Fruit fly (Drosophila melanogaster) whole organism, embryonic: ENCODE measurements around the gene CG3078.

ENCODE experiments used
- Awh ChIP-seq: fragments of 200-800 bp; sonication (Bioruptor generic); IDR thresholded peaks from 2 replicates; pipeline ENCODE4, ENCODE4 v1.3.6; 2022; ENCODE audit warnings: missing biosample characterization, missing genetic modification characterization
- B-H1 ChIP-seq: fragments of 200-800 bp; sonication (Bioruptor generic); IDR thresholded peaks from 3 replicates; pipeline ENCODE4 v1.3.6; 2022; ENCODE audit warnings: missing biosample characterization, missing genetic modification characterization
- CG13296 ChIP-seq: fragments of 200-800 bp; sonication (Bioruptor generic); optimal IDR thresholded peaks from 3 replicates; lab custom pipeline; 2018; ENCODE audit warnings: missing biosample characterization, mild to moderate bottlenecking, missing genetic modification characterization
- CG14965 ChIP-seq: fragments of 200-800 bp; sonication (Bioruptor generic); optimal IDR thresholded peaks from 2 replicates; lab custom pipeline; 2016; ENCODE audit warnings: missing biosample characterization, missing genetic modification characterization, borderline replicate concordance
- CG2678 ChIP-seq: fragments of 200-800 bp; sonication (Bioruptor generic); optimal IDR thresholded peaks from 3 replicates; lab custom pipeline; 2019; ENCODE audit warnings: missing biosample characterization, mild to moderate bottlenecking, missing genetic modification characterization, moderate library complexity
- CG4404 ChIP-seq: fragments of 200-800 bp; sonication (Bioruptor generic); IDR thresholded peaks from 2 replicates; pipeline ENCODE4 v1.3.6; 2022; ENCODE audit warnings: missing biosample characterization, missing genetic modification characterization
- CG4730 ChIP-seq: fragments of 200-800 bp; sonication (Bioruptor generic); IDR thresholded peaks from 2 replicates; pipeline ENCODE4 v1.3.6; 2022; ENCODE audit warnings: missing biosample characterization, missing genetic modification characterization
- CG7786 ChIP-seq: fragments of 200-800 bp; sonication (Bioruptor generic); optimal IDR thresholded peaks from 2 replicates; lab custom pipeline; 2016; ENCODE audit warnings: missing biosample characterization, missing genetic modification characterization
- CG7987 ChIP-seq: fragments of 200-800 bp; sonication (Bioruptor generic); optimal IDR thresholded peaks from 2 replicates; lab custom pipeline; 2018; ENCODE audit warnings: missing biosample characterization, mild to moderate bottlenecking, missing genetic modification characterization, moderate library complexity
- CG8478 ChIP-seq: fragments of >200 bp; optimal IDR thresholded peaks from 2 replicates; lab custom pipeline; 2018
- CG8944 ChIP-seq: fragments of 200-800 bp; sonication (Bioruptor generic); optimal IDR thresholded peaks from 3 replicates; lab custom pipeline; 2016; ENCODE audit warnings: missing biosample characterization, missing genetic modification characterization
- CG9437 ChIP-seq: fragments of 200-800 bp; sonication (Bioruptor generic); optimal IDR thresholded peaks from 2 replicates; lab custom pipeline; 2018; ENCODE audit warnings: missing biosample characterization, mild to moderate bottlenecking, missing genetic modification characterization
- CrebB ChIP-seq: fragments of 200-800 bp; sonication (Bioruptor generic); optimal IDR thresholded peaks from 3 replicates; lab custom pipeline; 2018; ENCODE audit warnings: missing biosample characterization, mild to moderate bottlenecking, missing genetic modification characterization
- Deaf1 ChIP-seq: fragments of 200-800 bp; optimal IDR thresholded peaks from 3 replicates; lab custom pipeline; 2019; ENCODE audit warnings: missing biosample characterization, mild to moderate bottlenecking, missing genetic modification characterization, moderate library complexity
- Dip3 ChIP-seq: fragments of 200-800 bp; sonication (Bioruptor generic); optimal IDR thresholded peaks from 3 replicates; lab custom pipeline; 2016; ENCODE audit warnings: missing biosample characterization, missing genetic modification characterization
- E2f2 ChIP-seq: fragments of 200-800 bp; sonication (Bioruptor generic); IDR thresholded peaks from 2 replicates; pipeline ENCODE4 v1.3.6; 2022; ENCODE audit warnings: missing biosample characterization, missing genetic modification characterization
- Elba2 ChIP-seq: fragments of 200-800 bp; sonication (Bioruptor generic); optimal IDR thresholded peaks from 3 replicates; lab custom pipeline; 2016; ENCODE audit warnings: missing biosample characterization, missing genetic modification characterization
- Gug ChIP-seq: fragments of 200-800 bp; sonication (Bioruptor generic); IDR thresholded peaks from 4 replicates; pipeline ENCODE4 v1.3.6; 2022; ENCODE audit warnings: missing biosample characterization, missing genetic modification characterization
- Hey ChIP-seq: fragments of 200-800 bp; sonication (Bioruptor generic); optimal IDR thresholded peaks from 3 replicates; lab custom pipeline; 2018; ENCODE audit warnings: missing biosample characterization, mild to moderate bottlenecking, missing genetic modification characterization
- Hmx ChIP-seq: fragments of 200-800 bp; sonication (Bioruptor generic); optimal IDR thresholded peaks from 2 replicates; lab custom pipeline; 2016; ENCODE audit warnings: missing biosample characterization, missing genetic modification characterization
- Max ChIP-seq: fragments of 200-800 bp; sonication (Bioruptor generic); optimal IDR thresholded peaks from 2 replicates; lab custom pipeline; 2016; ENCODE audit warnings: missing biosample characterization, mild to moderate bottlenecking, missing genetic modification characterization
- Mes4 ChIP-seq: fragments of 200-800 bp; sonication (Bioruptor generic); optimal IDR thresholded peaks from 2 replicates; lab custom pipeline; 2016; ENCODE audit warnings: missing biosample characterization, missing genetic modification characterization
- Ptx1 ChIP-seq: fragments of 200-800 bp; sonication (Bioruptor generic); IDR thresholded peaks from 2 replicates; pipeline ENCODE4 v1.3.6; 2022; ENCODE audit warnings: missing biosample characterization, missing genetic modification characterization
- Rx ChIP-seq: fragments of 200-800 bp; sonication (Bioruptor generic); IDR thresholded peaks from 2 replicates; pipeline ENCODE4 v1.3.6; 2022; ENCODE audit warnings: missing biosample characterization, missing genetic modification characterization
- Side ChIP-seq: fragments of 200-800 bp; sonication (Bioruptor generic); optimal IDR thresholded peaks from 2 replicates; lab custom pipeline; 2016; ENCODE audit warnings: missing biosample characterization, missing genetic modification characterization
- ase ChIP-seq: fragments of 200-800 bp; sonication (Bioruptor generic); IDR thresholded peaks from 3 replicates; pipeline ENCODE4 v1.3.6; 2022; ENCODE audit warnings: missing biosample characterization, missing genetic modification characterization
- az2 ChIP-seq: fragments of 200-800 bp; sonication (Bioruptor generic); optimal IDR thresholded peaks from 3 replicates; lab custom pipeline; 2016; ENCODE audit warnings: missing biosample characterization, missing genetic modification characterization
- br ChIP-seq: fragments of >200 bp; optimal IDR thresholded peaks from 2 replicates; lab custom pipeline; 2017
- cad ChIP-seq: fragments of >200 bp; optimal IDR thresholded peaks from 2 replicates; lab custom pipeline; 2017; ENCODE audit warnings: missing biosample characterization, missing genetic modification characterization
- cato ChIP-seq: fragments of 200-800 bp; sonication (Bioruptor generic); optimal IDR thresholded peaks from 2 replicates; lab custom pipeline; 2016; ENCODE audit warnings: missing biosample characterization, missing genetic modification characterization, borderline replicate concordance
- chif ChIP-seq, 2 experiments: fragments of 200-800 bp; sonication (Bioruptor generic); optimal IDR thresholded peaks; 3 replicates each; lab custom pipeline; 2016; ENCODE audit warnings: missing biosample characterization in 2 of 2, missing genetic modification characterization in 2 of 2
- crc ChIP-seq: fragments of 200-800 bp; sonication (Bioruptor generic); optimal IDR thresholded peaks from 2 replicates; lab custom pipeline; 2016; ENCODE audit warnings: missing biosample characterization, missing genetic modification characterization
- da ChIP-seq: fragments of 200-800 bp; sonication (Bioruptor generic); optimal IDR thresholded peaks from 2 replicates; lab custom pipeline; 2016; ENCODE audit warnings: missing biosample characterization, missing genetic modification characterization
- disco-r ChIP-seq: fragments of 200-800 bp; sonication (Bioruptor generic); optimal IDR thresholded peaks from 2 replicates; lab custom pipeline; 2016; ENCODE audit warnings: missing biosample characterization, missing genetic modification characterization
- dmrt99B ChIP-seq: fragments of 200-800 bp; sonication (Bioruptor generic); optimal IDR thresholded peaks from 2 replicates; lab custom pipeline; 2018; ENCODE audit warnings: missing biosample characterization, mild to moderate bottlenecking, missing genetic modification characterization, moderate library complexity
- esg ChIP-seq: fragments of 200-800 bp; sonication (Bioruptor generic); conservative IDR thresholded peaks from 2 replicates; pipeline ENCODE4 v1.3.6; 2022; ENCODE audit warnings: missing biosample characterization, missing genetic modification characterization
- gem ChIP-seq: fragments of 200-800 bp; sonication (Bioruptor generic); optimal IDR thresholded peaks from 2 replicates; lab custom pipeline; 2019; ENCODE audit warnings: missing biosample characterization, mild to moderate bottlenecking, missing genetic modification characterization, moderate library complexity
- gfzf ChIP-seq: fragments of 200-800 bp; sonication (Bioruptor generic); optimal IDR thresholded peaks from 2 replicates; lab custom pipeline; 2016; ENCODE audit warnings: missing biosample characterization, mild to moderate bottlenecking, missing genetic modification characterization, moderate library complexity
- hb ChIP-seq: fragments of 200-800 bp; sonication (Bioruptor generic); IDR thresholded peaks from 3 replicates; pipeline ENCODE4 v1.3.6; 2022; ENCODE audit warnings: missing biosample characterization, missing genetic modification characterization; ENCODE audit not compliant: partially characterized antibody
- hkb ChIP-seq, 2 experiments: fragments of 200-800 bp in 1 of 2; fragments of >200 bp in 1 of 2; sonication (Bioruptor generic) in 1 of 2; IDR thresholded peaks in 1 of 2; optimal IDR thresholded peaks in 1 of 2; 2 replicates each; pipeline versions ENCODE4 v1.3.6 to Lab custom; 2017 to 2022; ENCODE audit warnings: missing biosample characterization in 1 of 2, missing genetic modification characterization in 1 of 2
- knrl ChIP-seq: fragments of 200-800 bp; sonication (Bioruptor generic); IDR thresholded peaks from 3 replicates; pipeline ENCODE4 v1.3.6; 2022; ENCODE audit warnings: missing biosample characterization, missing genetic modification characterization; ENCODE audit not compliant: partially characterized antibody
- lmd ChIP-seq: fragments of 200-800 bp; sonication (Bioruptor generic); IDR thresholded peaks from 2 replicates; pipeline ENCODE4 v1.3.6; 2022; ENCODE audit warnings: missing biosample characterization, missing genetic modification characterization
- lola ChIP-seq, 3 experiments: fragments of >200 bp in 2 of 3; fragments of 200-800 bp in 1 of 3; sonication (Bioruptor generic) in 1 of 3; optimal IDR thresholded peaks; 2 replicates each; lab custom pipeline; 2017 to 2019; ENCODE audit warnings: missing biosample characterization in 3 of 3, missing genetic modification characterization in 3 of 3, mild to moderate bottlenecking in 1 of 3, moderate library complexity in 1 of 3
- nau ChIP-seq: fragments of 200-800 bp; sonication (Bioruptor generic); optimal IDR thresholded peaks from 3 replicates; lab custom pipeline; 2017; ENCODE audit warnings: missing biosample characterization, mild to moderate bottlenecking, missing genetic modification characterization, missing genetic modification reagents
- prd ChIP-seq, 3 experiments: fragments of >200 bp in 2 of 3; fragments of 200-800 bp in 1 of 3; sonication (Bioruptor generic) in 1 of 3; optimal IDR thresholded peaks in 2 of 3; IDR thresholded peaks in 1 of 3; 2 replicates in 2 of 3; 3 replicates in 1 of 3; pipeline versions ENCODE4 v1.3.6 to Lab custom; 2017 to 2022; ENCODE audit warnings: missing biosample characterization in 1 of 3, missing genetic modification characterization in 1 of 3
- ranshi ChIP-seq: fragments of 200-800 bp; sonication (Bioruptor generic); IDR thresholded peaks from 2 replicates; pipeline ENCODE4 v1.3.6; 2022; ENCODE audit warnings: missing biosample characterization, missing genetic modification characterization
- rib ChIP-seq: fragments of 200-800 bp; sonication (Bioruptor generic); IDR thresholded peaks from 2 replicates; pipeline ENCODE4 v1.3.6; 2022; ENCODE audit warnings: missing biosample characterization, missing genetic modification characterization
- sens-2 ChIP-seq: fragments of 200-800 bp; sonication (Bioruptor generic); IDR thresholded peaks from 2 replicates; pipeline ENCODE4 v1.3.6; 2022; ENCODE audit warnings: missing biosample characterization, missing genetic modification characterization
- seq ChIP-seq: fragments of 200-800 bp; sonication (Bioruptor generic); IDR thresholded peaks from 2 replicates; pipeline ENCODE4 v1.3.6; 2022; ENCODE audit warnings: missing biosample characterization, missing genetic modification characterization

Gene CG3078

DNA sequence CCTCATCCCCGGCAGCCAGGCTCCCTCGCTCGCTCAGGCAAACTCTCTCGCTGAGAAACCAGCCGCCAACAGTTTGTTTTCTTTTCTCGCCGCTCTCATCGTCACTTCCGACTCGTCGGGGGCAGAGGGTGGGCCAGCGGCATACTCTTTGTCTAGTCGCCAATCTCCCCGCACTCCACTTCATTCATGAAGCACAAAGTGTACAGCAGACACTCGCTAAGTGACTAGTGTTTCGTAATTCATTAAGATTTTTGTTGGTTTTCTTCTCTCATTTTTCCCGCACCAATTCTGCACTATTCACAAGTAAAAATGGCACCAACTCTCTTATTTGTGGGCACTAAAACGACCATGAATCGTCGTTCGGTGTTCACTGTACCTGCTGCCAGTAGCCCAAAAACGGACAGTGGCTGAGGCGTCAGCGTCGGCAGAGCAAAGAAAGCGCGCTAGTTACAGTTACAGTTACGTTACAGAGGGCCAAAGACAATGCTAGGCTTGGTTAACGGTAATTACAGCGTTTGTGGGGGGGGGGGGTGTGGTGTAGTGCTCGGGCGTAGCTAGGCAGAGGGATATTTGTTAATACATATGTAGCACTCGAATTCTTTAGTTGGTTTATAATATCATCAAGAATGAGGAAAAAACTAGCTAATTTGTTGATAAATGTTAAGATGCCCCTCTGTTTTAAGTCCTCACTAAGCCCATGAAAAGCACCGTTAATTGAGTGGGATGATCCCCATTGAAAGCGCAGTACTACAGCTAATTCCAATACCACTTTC, 38.0 kb upstream of the CG3078 start (continued):
- TF ChIP-seq Max (GFP tag; lab: Kevin White, UChicago) (peak; percentile 98), disco-r (GFP tag; lab: Kevin White, UChicago) (peak; percentile 98), B-H1 (peak; percentile 97), seq (GFP tag; lab: Robert Waterston, UW) (peak; percentile 99), CG4730 (GFP tag; lab: Robert Waterston, UW) (peak; percentile 98), CG9437 (GFP tag; lab: Kevin White, UChicago) (peak; percentile 91), prd (optimal IDR thresholded peaks at IDR 0.05; lab: Kevin White, UChicago) (no peak), prd (GFP tag; IDR thresholded peaks at IDR 0.05; lab: Robert Waterston, UW) (peak; percentile 99), sens-2 (GFP tag; lab: Robert Waterston, UW) (peak; percentile 98), cato (GFP tag; lab: Kevin White, UChicago) (peak; percentile 98), cad (GFP tag; lab: Kevin White, UChicago) (no peak), Side (peak; percentile 99), Deaf1 (tag; lab: Kevin White, UChicago) (peak; percentile 84), az2 (GFP tag; lab: Kevin White, UChicago) (peak; percentile 99), CG7786 (GFP tag; lab: Kevin White, UChicago) (peak; percentile 99), Hmx (GFP tag; lab: Kevin White, UChicago) (peak; percentile 91), ase (peak; percentile 98), gfzf (GFP tag; lab: Kevin White, UChicago) (peak; percentile 41), hkb (optimal IDR thresholded peaks at IDR 0.05; lab: Kevin White, UChicago) (no peak), hkb (GFP tag; IDR thresholded peaks at IDR 0.05; lab: Robert Waterston, UW) (peak; percentile 99), dmrt99B (tag; lab: Kevin White, UChicago) (peak; percentile 99), Rx (peak; percentile 98), crc (peak; percentile 98), CG8478 (lab: Kevin White, UChicago) (no peak), CG7987 (peak; percentile 95), CrebB (peak; percentile 98), chif (GFP tag; optimal IDR thresholded peaks at IDR 0.05; lab: Kevin White, UChicago) (peak; percentile 99), gem (tag; lab: Kevin White, UChicago) (peak; percentile 99), CG13296 (GFP tag; lab: Kevin White, UChicago) (peak; percentile 97), lmd (GFP tag; lab: Robert Waterston, UW) (peak; percentile 99), CG14965 (peak; percentile 90), CG4404 (GFP tag; lab: Robert Waterston, UW) (peak; percentile 97), Dip3 (GFP tag; lab: Kevin White, UChicago) (peak; percentile 98), CG2678 (tag; lab: Kevin White, UChicago) (peak; percentile 99), da (GFP tag; lab: Kevin White, UChicago) (peak; percentile 98), rib (GFP tag; lab: Robert Waterston, UW) (peak; percentile 94), knrl (GFP tag; lab: Robert Waterston, UW) (no peak), ranshi (peak; percentile 99), Awh (GFP tag; lab: Robert Waterston, UW) (peak; percentile 99), Ptx1 (GFP tag; lab: Robert Waterston, UW) (peak; percentile 99), br (lab: Kevin White, UChicago) (no peak), Mes4 (peak; percentile 98), CG8944 (peak; percentile 99), esg (peak; percentile 98), nau (GFP tag; lab: Kevin White, UChicago) (peak; percentile 98), Elba2 (peak; percentile 65), E2f2 (GFP tag; lab: Robert Waterston, UW) (peak; percentile 87), Hey (peak; percentile 94), hb (GFP tag; lab: Robert Waterston, UW) (no peak), Gug (peak; percentile 99), lola (GFP tag; optimal IDR thresholded peaks at IDR 0.05; lab: Kevin White, UChicago) (peak in 1 of 3 experiments; percentile 94)
